Fruit fly (Drosophila melanogaster): ENCODE results near the gene Mulk.

Gene Mulk

dm6 chr2L:10276436-10276835, 6.6 kb downstream of the Mulk start:
- peak; percentile 79 for TF ChIP-seq CG17801 (GFP tag; optimal IDR thresholded peaks at IDR 0.05; ENCODE audit: partially characterized antibody)

DNA sequence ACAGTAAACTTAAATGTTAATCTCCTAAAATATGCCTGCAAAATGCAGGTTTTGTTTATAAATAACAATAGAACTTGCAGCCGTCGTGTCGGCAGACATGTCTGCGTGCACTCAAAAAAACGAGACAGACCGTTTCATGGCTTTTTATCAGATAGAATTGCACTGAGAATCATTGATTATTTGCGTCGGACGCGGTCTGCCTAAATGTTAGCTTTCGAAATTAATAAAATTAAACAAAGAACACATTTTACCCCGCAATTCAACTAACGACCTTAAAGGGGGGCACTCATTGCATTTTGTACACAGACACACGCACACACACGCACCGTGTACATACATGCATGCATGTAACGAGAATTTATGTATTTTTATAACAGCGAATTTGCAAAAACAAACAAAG, 7.0 kb downstream of the Mulk start:
- TF ChIP-seq CG17801 (GFP tag; optimal IDR thresholded peaks at IDR 0.05; ENCODE audit: partially characterized antibody) = no peak

- peak; percentile 37 for TF ChIP-seq CG17801 (GFP tag; optimal IDR thresholded peaks at IDR 0.05; ENCODE audit: partially characterized antibody)
These were observed 7.5 kb downstream of the Mulk start for dm6 chr2L:10277362-10277761.

- TF ChIP-seq CG17801 (GFP tag; optimal IDR thresholded peaks at IDR 0.05; ENCODE audit: partially characterized antibody) = peak; percentile 26
These were observed 8.8 kb downstream of the Mulk start, which contains the start of gene Utx for dm6 chr2L:10278658-10279057. TSS of gene Utx (minus strand) at chr2L:10278811.

- no peak for TF ChIP-seq CG17801 (GFP tag; optimal IDR thresholded peaks at IDR 0.05; ENCODE audit: partially characterized antibody)
These were observed 10.9 kb downstream of the Mulk start, which contains the start of gene CG34043 for dm6 chr2L:10280772-10281171. TSS of gene CG34043 (minus strand) at chr2L:10280872.

- TF ChIP-seq CG17801 (GFP tag; optimal IDR thresholded peaks at IDR 0.05; ENCODE audit: partially characterized antibody) = no peak
These were observed 21.4 kb downstream of the Mulk start for dm6 chr2L:10291276-10291675.

- peak; percentile 65 for TF ChIP-seq CG17801 (GFP tag; optimal IDR thresholded peaks at IDR 0.05; ENCODE audit: partially characterized antibody)
These were observed 22.3 kb downstream of the Mulk start, which contains the start of gene Ufd4 for dm6 chr2L:10292066-10292560. TSS of gene Ufd4 (minus strand) at chr2L:10292365.

dm6 chr2L:10294798-10295669, 25.2 kb downstream of the Mulk start, which contains the start of gene Hand:
TSS of gene Hand (minus strand) at chr2L:10295385.
- no peak for TF ChIP-seq CG17801 (GFP tag; optimal IDR thresholded peaks at IDR 0.05; ENCODE audit: partially characterized antibody)

DNA sequence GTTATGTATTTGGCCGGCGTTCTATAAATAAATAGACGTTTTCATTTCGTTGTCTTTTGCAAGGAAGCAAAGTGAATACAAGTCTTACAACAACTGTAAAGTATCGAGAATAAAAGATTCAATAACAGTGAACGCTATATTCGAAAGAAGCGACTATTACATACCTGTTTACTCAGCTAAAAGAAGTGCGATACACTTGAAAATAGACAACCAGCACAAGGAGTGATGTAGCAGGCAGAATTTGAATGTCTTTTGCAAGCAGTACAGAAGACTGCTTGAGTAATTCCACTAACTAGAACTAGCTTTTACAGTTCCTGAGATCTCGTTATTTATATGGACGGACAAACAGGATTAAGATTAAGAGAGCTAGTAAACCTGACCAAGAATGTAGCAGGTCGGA, 28.5 kb downstream of the Mulk start:
- no peak for TF ChIP-seq CG17801 (GFP tag; optimal IDR thresholded peaks at IDR 0.05; ENCODE audit: partially characterized antibody)

DNA sequence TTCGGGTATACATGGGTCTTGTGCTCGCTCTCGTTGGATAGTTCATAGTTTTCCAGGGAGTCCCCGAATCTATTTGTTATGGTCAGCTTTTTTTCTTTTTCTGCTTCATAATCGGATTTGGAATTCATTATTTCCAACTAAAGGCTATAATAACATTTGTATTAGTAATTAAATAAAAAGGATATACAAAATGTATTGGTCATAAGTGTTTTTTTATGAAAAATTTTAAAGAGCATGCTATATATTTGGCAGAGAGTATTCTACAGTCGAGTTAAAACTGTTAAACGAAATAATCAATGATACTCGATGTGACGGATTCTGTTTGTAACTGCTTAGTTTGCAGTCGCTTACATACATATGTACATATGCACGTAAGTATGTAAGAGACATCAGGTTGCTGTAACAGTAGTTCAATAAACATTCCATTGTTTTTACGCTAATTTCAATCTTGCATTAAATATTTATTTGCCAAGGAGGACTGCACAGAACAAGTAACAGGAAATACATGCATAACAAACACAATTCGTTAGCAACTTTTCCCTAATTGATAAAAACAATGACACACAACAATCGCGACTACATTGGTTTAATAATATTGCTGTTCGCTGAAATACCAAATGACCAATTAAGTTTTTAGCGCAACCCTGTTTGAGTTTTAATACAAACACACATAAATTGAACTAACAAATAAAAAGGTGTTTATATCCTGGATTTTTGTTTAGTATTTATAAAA, 29.4 kb downstream of the Mulk start:
- TF ChIP-seq CG17801 (GFP tag; optimal IDR thresholded peaks at IDR 0.05; ENCODE audit: partially characterized antibody) = no peak

dm6 chr2L:10299810-10300147, 29.9 kb downstream of the Mulk start, which contains the start of gene CYLD:
TSS of gene CYLD (minus strand) at chr2L:10299847.
- TF ChIP-seq CG17801 (GFP tag; optimal IDR thresholded peaks at IDR 0.05; ENCODE audit: partially characterized antibody) = peak; percentile 66

- TF ChIP-seq CG17801 (GFP tag; optimal IDR thresholded peaks at IDR 0.05; ENCODE audit: partially characterized antibody) = no peak
These were observed 32.1 kb downstream of the Mulk start, which contains the start of gene CG13138 for dm6 chr2L:10301918-10302317. TSS of gene CG13138 (minus strand) at chr2L:10302018.

dm6 chr2L:10303786-10304185, 33.9 kb downstream of the Mulk start, which contains the start of gene nmd:
TSS of gene nmd (minus strand) at chr2L:10303947.
- no peak for TF ChIP-seq CG17801 (GFP tag; optimal IDR thresholded peaks at IDR 0.05; ENCODE audit: partially characterized antibody)

dm6 chr2L:10305538-10306147, 35.8 kb downstream of the Mulk start:
- TF ChIP-seq CG17801 (GFP tag; optimal IDR thresholded peaks at IDR 0.05; ENCODE audit: partially characterized antibody) = no peak
